Worm (Caenorhabditis elegans): ENCODE data around the gene cec-2.

DNA sequence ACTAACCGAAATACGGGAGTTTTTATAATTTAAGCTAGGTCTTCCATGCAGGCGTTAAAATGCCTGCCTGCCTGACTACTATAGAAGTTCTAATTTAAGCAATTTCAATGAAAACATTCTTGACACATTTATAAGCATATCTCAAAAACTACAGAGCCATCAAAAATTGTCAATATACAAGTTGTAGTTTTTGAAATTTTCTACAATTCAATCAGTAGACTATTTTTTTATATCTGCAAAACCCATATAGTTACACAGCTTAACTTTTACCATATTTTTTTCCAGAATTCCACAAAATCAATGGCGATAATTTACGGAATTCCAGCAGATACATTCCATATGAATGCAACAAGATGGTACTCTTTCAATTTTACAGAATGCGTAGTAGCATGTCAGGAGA, 7.4 kb upstream of the cec-2 start, which contains the start of gene C50A2.7:
- TF ChIP-seq ztf-11 (tag; optimal IDR thresholded peaks at IDR 0.05) (no peak), elt-1 (tag; optimal IDR thresholded peaks at IDR 0.05) (no peak)
